Fruit fly (Drosophila melanogaster) whole organism: ENCODE results near the gene CG9231.

Experiments
- Dll ChIP-seq: fragments of >200 bp; optimal IDR thresholded peaks from 2 replicates; lab custom pipeline; 2017
- pan ChIP-seq: fragments of >200 bp; optimal IDR thresholded peaks from 2 replicates; lab custom pipeline; 2017
- usp ChIP-seq: fragments of >200 bp; optimal IDR thresholded peaks from 2 replicates; lab custom pipeline; 2017; ENCODE audit warnings: missing biosample characterization, missing genetic modification characterization, mixed read lengths

dm6 chr3L:19579346-19579745, 6.5 kb downstream of the CG9231 start:
- TF ChIP-seq usp (GFP tag; lab: Kevin White, UChicago) (no peak), Dll (no peak), pan (lab: Kevin White, UChicago) (no peak)
